Fruit fly (Drosophila melanogaster) whole organism, pupa: ENCODE results near the gene Hmx.

Experiments used
- CG10348 ChIP-seq: fragments of 200-800 bp; sonication (Bioruptor generic); IDR thresholded peaks from 2 replicates; pipeline ENCODE4 v1.3.6; 2022; ENCODE audit warnings: missing biosample characterization, missing genetic modification characterization
- CG12605 ChIP-seq: fragments of 200-800 bp; sonication (Bioruptor generic); IDR thresholded peaks from 2 replicates; pipeline ENCODE4 v1.3.6; 2022; ENCODE audit warnings: missing biosample characterization, missing genetic modification characterization
- CG13204 ChIP-seq: fragments of 200-800 bp; sonication (Bioruptor generic); optimal IDR thresholded peaks from 2 replicates; lab custom pipeline; 2018; ENCODE audit warnings: missing biosample characterization, mild to moderate bottlenecking, missing genetic modification characterization, moderate library complexity
- CG14655 ChIP-seq: fragments of 200-800 bp; sonication (Bioruptor generic); optimal IDR thresholded peaks from 3 replicates; lab custom pipeline; 2017; ENCODE audit warnings: mild to moderate bottlenecking, missing biosample characterization, missing genetic modification reagents, missing genetic modification characterization
- CG15710 ChIP-seq: fragments of 200-800 bp; sonication (Bioruptor generic); optimal IDR thresholded peaks from 2 replicates; lab custom pipeline; 2018; ENCODE audit warnings: missing biosample characterization, mild to moderate bottlenecking, missing genetic modification characterization, moderate library complexity
- CG17806 ChIP-seq: fragments of 200-800 bp; sonication (Bioruptor generic); optimal IDR thresholded peaks from 2 replicates; lab custom pipeline; 2018; ENCODE audit warnings: missing biosample characterization, mild to moderate bottlenecking, missing genetic modification characterization, moderate library complexity
- CG32121 ChIP-seq: fragments of 200-800 bp; sonication (Bioruptor generic); IDR thresholded peaks from 2 replicates; pipeline ENCODE4 v1.3.6; 2022; ENCODE audit warnings: missing biosample characterization, missing genetic modification characterization
- CG34367 ChIP-seq: fragments of 200-800 bp; sonication (Bioruptor generic); optimal IDR thresholded peaks from 2 replicates; lab custom pipeline; 2018; ENCODE audit warnings: missing biosample characterization, mild to moderate bottlenecking, missing genetic modification characterization
- CG4496 ChIP-seq: fragments of 200-800 bp; sonication (Bioruptor generic); IDR thresholded peaks from 3 replicates; pipeline ENCODE4 v1.3.6; 2022; ENCODE audit warnings: missing biosample characterization, missing genetic modification characterization
- CG8159 ChIP-seq: fragments of 200-800 bp; sonication (Bioruptor generic); optimal IDR thresholded peaks from 3 replicates; lab custom pipeline; 2018; ENCODE audit warnings: missing biosample characterization, mild to moderate bottlenecking, missing genetic modification characterization, moderate library complexity
- CG8301 ChIP-seq: fragments of 200-800 bp; sonication (Bioruptor generic); optimal IDR thresholded peaks from 2 replicates; lab custom pipeline; 2018; ENCODE audit warnings: missing biosample characterization, mild to moderate bottlenecking, missing genetic modification characterization
- CG9948 ChIP-seq: fragments of 200-800 bp; sonication (Bioruptor generic); optimal IDR thresholded peaks from 2 replicates; lab custom pipeline; 2018; ENCODE audit warnings: missing biosample characterization, mild to moderate bottlenecking, missing genetic modification characterization, moderate library complexity
- D1 ChIP-seq: fragments of 200-800 bp; sonication (Bioruptor generic); optimal IDR thresholded peaks from 2 replicates; lab custom pipeline; 2018; ENCODE audit warnings: missing biosample characterization, mild to moderate bottlenecking, missing genetic modification characterization, moderate library complexity
- EcR ChIP-seq: fragments of 200-800 bp; sonication (Bioruptor generic); optimal IDR thresholded peaks from 3 replicates; lab custom pipeline; 2019; ENCODE audit warnings: missing biosample characterization, missing genetic modification characterization, mild to moderate bottlenecking, moderate library complexity, missing genetic modification reagents
- Ets98B ChIP-seq: fragments of 200-800 bp; sonication (Bioruptor generic); IDR thresholded peaks from 2 replicates; pipeline ENCODE4 v1.3.6; 2022; ENCODE audit warnings: missing biosample characterization, missing genetic modification characterization
- Pif1A ChIP-seq: fragments of 200-800 bp; sonication (Bioruptor generic); optimal IDR thresholded peaks from 3 replicates; lab custom pipeline; 2016; ENCODE audit warnings: missing biosample characterization, missing genetic modification characterization
- Pif1B ChIP-seq: fragments of 200-800 bp; sonication (Bioruptor generic); optimal IDR thresholded peaks from 3 replicates; lab custom pipeline; 2016; ENCODE audit warnings: missing biosample characterization, missing genetic modification characterization
- Snoo ChIP-seq: fragments of 200-800 bp; sonication (Bioruptor generic); optimal IDR thresholded peaks from 3 replicates; lab custom pipeline; 2017; ENCODE audit warnings: missing biosample characterization, mild to moderate bottlenecking, missing genetic modification characterization, inconsistent platforms
- fd96Ca ChIP-seq: fragments of 200-800 bp; sonication (Bioruptor generic); IDR thresholded peaks from 3 replicates; pipeline ENCODE4 v1.3.6; 2022; ENCODE audit warnings: missing biosample characterization, missing genetic modification characterization
- gl ChIP-seq: fragments of 200-800 bp; sonication (Bioruptor generic); optimal IDR thresholded peaks from 2 replicates; lab custom pipeline; 2018; ENCODE audit warnings: missing biosample characterization, mild to moderate bottlenecking, missing genetic modification characterization
- rn ChIP-seq: fragments of 200-800 bp; sonication (Bioruptor generic); IDR thresholded peaks from 2 replicates; pipeline ENCODE4 v1.3.6; 2022; ENCODE audit warnings: missing biosample characterization, missing genetic modification characterization

Hmx gene

DNA sequence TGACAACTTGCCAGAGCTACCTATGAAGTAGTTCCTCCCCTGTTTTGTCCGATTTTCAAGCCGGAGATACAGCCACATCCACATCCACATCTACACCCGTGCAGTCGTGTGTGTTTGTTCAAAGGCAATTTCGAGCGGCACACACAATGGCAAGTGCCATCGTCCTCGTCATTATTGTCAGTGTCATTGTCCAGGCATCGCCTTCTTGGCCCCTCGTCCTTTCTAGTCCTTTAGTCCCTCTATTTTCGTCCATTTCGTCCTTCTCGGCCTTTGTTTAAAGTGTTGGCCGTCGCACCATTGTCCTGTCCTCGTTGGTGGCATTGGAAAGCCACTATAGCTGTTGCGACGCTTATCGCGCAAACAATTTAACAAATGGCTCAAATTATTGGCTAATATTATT lies 44.2 kb downstream of the Hmx start:
- TF ChIP-seq rn (no peak), CG15710 (tag; lab: Kevin White, UChicago) (no peak), CG14655 (no peak), CG32121 (no peak), Pif1B (GFP tag; lab: Kevin White, UChicago) (no peak), CG12605 (no peak), EcR (GFP tag; lab: Kevin White, UChicago) (no peak), Ets98B (no peak), CG10348 (GFP tag; lab: Robert Waterston, UW) (no peak), CG8159 (no peak), Snoo (no peak), CG13204 (GFP tag; lab: Kevin White, UChicago) (no peak), CG4496 (GFP tag; lab: Robert Waterston, UW) (no peak), Pif1A (no peak), CG34367 (tag; lab: Kevin White, UChicago) (no peak), fd96Ca (no peak), gl (tag; lab: Kevin White, UChicago) (no peak)

DNA sequence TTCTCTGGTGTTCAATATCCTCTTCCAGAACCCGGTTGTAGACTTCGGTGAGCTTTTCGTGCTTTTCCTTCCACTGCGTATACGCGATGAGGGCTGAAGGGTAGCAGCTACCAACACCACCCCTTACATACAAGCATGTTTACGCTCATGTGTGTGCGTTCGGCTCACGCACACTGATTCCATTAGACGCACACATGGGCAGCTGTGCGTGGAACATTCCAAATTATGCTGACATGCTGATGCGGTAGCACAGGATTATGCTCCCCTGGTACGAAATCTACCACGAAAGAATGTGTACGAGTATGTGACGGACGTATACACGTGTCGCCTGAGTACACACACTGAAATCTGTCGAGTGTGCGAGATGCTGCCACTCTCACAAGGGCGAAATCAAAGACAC lies 45.0 kb downstream of the Hmx start:
- TF ChIP-seq Pif1A, result no peak
- no peak for TF ChIP-seq CG12605
- peak; percentile 11 for TF ChIP-seq D1
- no peak for TF ChIP-seq CG8301 (tag; lab: Kevin White, UChicago)
- TF ChIP-seq Pif1B (GFP tag; lab: Kevin White, UChicago), result no peak
- no peak for TF ChIP-seq CG4496 (GFP tag; lab: Robert Waterston, UW)
- TF ChIP-seq, all 21 proteins: peak for 1

DNA sequence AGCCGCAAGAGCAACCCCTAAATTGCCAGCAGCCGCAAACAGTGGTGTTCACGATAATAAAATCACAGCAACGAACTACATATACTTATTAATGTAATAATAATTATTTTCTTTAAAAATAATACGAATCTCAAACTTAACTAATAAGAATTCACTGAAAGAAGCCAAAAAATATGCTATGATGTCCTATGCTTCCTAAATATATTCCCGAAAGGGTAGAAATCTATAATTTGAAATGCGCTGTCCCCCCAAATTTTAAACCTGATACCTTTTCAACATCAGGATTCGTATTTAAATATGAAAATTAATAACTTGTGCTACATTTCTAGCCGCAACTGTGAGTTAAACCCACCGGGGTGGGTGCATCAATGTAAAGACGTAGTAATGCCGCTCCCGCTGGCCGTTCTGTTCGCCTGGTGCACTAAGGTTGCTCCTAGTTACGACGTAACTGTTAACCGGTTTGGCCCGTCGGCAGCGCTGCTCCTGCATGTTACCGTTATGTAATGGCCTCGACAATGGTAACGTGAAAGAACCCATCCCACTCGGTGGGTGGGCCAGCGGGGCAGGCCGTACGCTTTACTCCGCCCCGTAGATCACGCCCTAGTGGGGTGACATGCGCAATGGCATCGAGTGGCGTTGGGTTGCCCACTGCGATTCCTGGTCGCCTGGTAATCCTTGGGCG lies 45.6 kb downstream of the Hmx start:
- peak; percentile 33 for TF ChIP-seq CG34367 (tag; lab: Kevin White, UChicago)
- peak; percentile 82 for TF ChIP-seq CG8159
- TF ChIP-seq CG13204 (GFP tag; lab: Kevin White, UChicago), result peak; percentile 79
- no peak for TF ChIP-seq Ets98B
- TF ChIP-seq rn, result no peak
- TF ChIP-seq CG9948 (tag; lab: Kevin White, UChicago), result no peak
- no peak for TF ChIP-seq CG32121
- peak; percentile 1 for TF ChIP-seq Pif1B (GFP tag; lab: Kevin White, UChicago)
- no peak for TF ChIP-seq D1
- no peak for TF ChIP-seq Snoo
- TF ChIP-seq CG15710 (tag; lab: Kevin White, UChicago), result peak; percentile 72
- TF ChIP-seq Pif1A, result peak; percentile 31
- no peak for TF ChIP-seq gl (tag; lab: Kevin White, UChicago)
- TF ChIP-seq CG10348 (GFP tag; lab: Robert Waterston, UW), result no peak
- peak; percentile 73 for TF ChIP-seq CG14655
- no peak for TF ChIP-seq fd96Ca
- TF ChIP-seq CG4496 (GFP tag; lab: Robert Waterston, UW), result no peak
- no peak for TF ChIP-seq CG8301 (tag; lab: Kevin White, UChicago)
- peak; percentile 61 for TF ChIP-seq CG17806 (tag; lab: Kevin White, UChicago)
- no peak for TF ChIP-seq EcR (GFP tag; lab: Kevin White, UChicago)
- TF ChIP-seq CG12605, result no peak

DNA sequence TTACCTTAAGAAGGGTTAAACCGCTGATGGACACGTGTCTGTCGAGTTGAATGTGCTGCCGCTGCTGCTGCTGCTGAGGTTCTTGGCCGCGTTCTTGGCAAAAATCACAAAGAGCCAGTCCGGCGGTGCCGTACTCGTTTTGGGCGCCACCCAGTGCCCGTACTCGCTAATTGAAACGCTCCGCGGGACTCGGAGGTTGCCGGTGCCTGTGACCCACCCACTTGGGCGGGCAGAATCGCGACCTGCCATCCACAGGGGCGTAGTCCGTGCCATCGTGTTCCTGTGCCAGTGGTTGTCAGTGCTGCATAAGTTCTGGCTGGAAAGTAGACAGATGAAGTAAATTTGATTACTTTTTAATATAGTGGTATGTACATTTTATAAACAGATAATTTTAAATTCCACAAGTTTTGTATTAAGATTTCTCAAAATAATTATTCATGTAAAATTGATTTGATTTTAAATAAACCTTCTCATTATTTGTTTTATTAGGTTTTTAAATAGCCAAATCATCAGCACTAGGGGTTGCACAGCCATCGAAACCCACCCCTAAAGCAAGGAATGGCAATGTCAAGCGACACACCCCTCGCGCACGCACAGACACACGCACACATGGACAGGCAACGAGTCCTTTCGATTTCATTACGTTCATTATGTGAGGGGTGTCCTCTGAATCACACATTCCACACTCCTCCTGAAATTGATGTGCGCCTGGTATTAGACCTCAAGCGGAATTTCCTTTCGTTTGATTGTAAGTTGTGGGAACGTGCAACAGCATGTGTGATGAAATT lies 46.3 kb downstream of the Hmx start:
- TF ChIP-seq CG34367 (tag; lab: Kevin White, UChicago) (no peak), rn (no peak), CG12605 (no peak), CG8159 (peak; percentile 15), CG4496 (GFP tag; lab: Robert Waterston, UW) (0 out of 3 replicates have a peak, but pooled peaks have one; percentile 24), D1 (no peak), CG10348 (GFP tag; lab: Robert Waterston, UW) (no peak), Ets98B (no peak), Snoo (no peak), Pif1A (peak; percentile 4), EcR (GFP tag; lab: Kevin White, UChicago) (peak; percentile 50), CG15710 (tag; lab: Kevin White, UChicago) (no peak), CG13204 (GFP tag; lab: Kevin White, UChicago) (peak; percentile 66), CG8301 (tag; lab: Kevin White, UChicago) (no peak), CG9948 (tag; lab: Kevin White, UChicago) (no peak)

DNA sequence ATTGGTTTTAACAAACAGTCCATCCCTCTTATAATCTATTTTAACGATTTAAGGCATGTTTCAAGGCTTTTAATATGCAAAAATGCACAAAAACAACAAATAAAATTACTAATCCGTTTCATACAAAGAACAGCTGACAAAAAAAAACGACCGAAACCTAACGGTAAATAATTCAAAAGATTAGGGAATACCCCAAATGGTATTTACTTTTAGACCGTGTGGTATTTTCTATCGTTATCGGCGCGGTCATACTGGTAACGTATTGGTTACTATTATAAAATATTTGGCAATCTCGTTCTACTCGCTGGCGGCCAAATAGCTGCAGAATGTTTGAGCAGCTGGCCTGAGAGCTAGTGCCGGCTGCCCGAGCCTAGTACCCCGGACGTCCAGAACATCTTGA lies 47.1 kb downstream of the Hmx start, which contains the start of gene sll:
Gene sll, plus strand, starts transcription at position 235 of the 400 bp plus-strand sequence.
- TF ChIP-seq D1 (no peak), Snoo (no peak), Ets98B (no peak), CG4496 (GFP tag; lab: Robert Waterston, UW) (peak; percentile 9; the same call in 1 of the 3 replicates), CG10348 (GFP tag; lab: Robert Waterston, UW) (no peak), Pif1B (GFP tag; lab: Kevin White, UChicago) (no peak)
- TF ChIP-seq, all 21 proteins: peak for 1

- no peak for TF ChIP-seq Pif1A
- TF ChIP-seq CG8301 (tag; lab: Kevin White, UChicago), result no peak
- TF ChIP-seq CG34367 (tag; lab: Kevin White, UChicago), result no peak
- no peak for TF ChIP-seq rn
- TF ChIP-seq CG15710 (tag; lab: Kevin White, UChicago), result no peak
- no peak for TF ChIP-seq CG8159
Observed at dm6 chr3R:17609059-17609458, 50.3 kb downstream of the Hmx start, which contains the start of gene CG14329. Gene CG14329, plus strand, starts transcription at chr3R:17609359.
